Worm (Caenorhabditis elegans) whole organism, midembryonic: Measurements from ENCODE around the gene abu-9.

Experiments
- T22C8.4 ChIP-seq: fragments of 200-800 bp; sonication (Bioruptor generic); IDR thresholded peaks from 2 replicates; pipeline ENCODE4 v1.3.6; 2022; ENCODE audit warnings: missing genetic modification characterization, missing compliant biosample characterization
- cog-1 ChIP-seq: sonication (generic microtip); optimal IDR thresholded peaks from 2 replicates; lab custom pipeline; 2016; ENCODE audit warnings: missing genetic modification characterization, missing compliant biosample characterization
- flt-1 ChIP-seq: fragments of 200-800 bp; sonication (Bioruptor generic); IDR thresholded peaks from 2 replicates; pipeline ENCODE4 v1.3.6; 2022; ENCODE audit warnings: missing genetic modification characterization, missing compliant biosample characterization
- med-1 ChIP-seq: sonication (generic microtip); optimal IDR thresholded peaks from 2 replicates; lab custom pipeline; 2017; ENCODE audit warnings: missing genetic modification characterization, mild to moderate bottlenecking, missing compliant biosample characterization, antibody characterized with exemption, missing genetic modification reagents; ENCODE audit not compliant: insufficient read depth
- ref-1 ChIP-seq: fragments of 200-800 bp; sonication (Bioruptor generic); conservative IDR thresholded peaks from 2 replicates; pipeline ENCODE4 v1.3.6; 2022; ENCODE audit warnings: missing genetic modification reagents, missing genetic modification characterization, missing compliant biosample characterization
- ztf-23 ChIP-seq: fragments of 200-800 bp; sonication (Bioruptor generic); IDR thresholded peaks from 2 replicates; pipeline ENCODE4 v1.3.6; 2022; ENCODE audit warnings: missing genetic modification reagents, missing genetic modification characterization, missing compliant biosample characterization
- ztf-29 ChIP-seq: fragments of 200-800 bp; sonication (Bioruptor generic); IDR thresholded peaks from 2 replicates; pipeline ENCODE4 v1.3.6; 2022; ENCODE audit warnings: missing genetic modification reagents, missing genetic modification characterization, missing compliant biosample characterization

- no peak for TF ChIP-seq T22C8.4
- TF ChIP-seq flt-1 (GFP tag; lab: Robert Waterston, UW): no peak
- TF ChIP-seq med-1: no peak
- TF ChIP-seq ztf-29 (GFP tag; lab: Robert Waterston, UW): no peak
- TF ChIP-seq ztf-23 (GFP tag; lab: Robert Waterston, UW): no peak
- no peak for TF ChIP-seq cog-1 (tag; lab: Kevin White, UChicago)
- no peak for TF ChIP-seq ref-1 (GFP tag; lab: Robert Waterston, UW)
Observed at ce11 chrX:8356305-8356704, 34.4 kb downstream of the abu-9 start.
